Fruit fly (Drosophila melanogaster): ENCODE measurements around the gene RpS12.

Gene RpS12

dm6 chr3L:13022854-13023560 is at the start of gene RpS12:
Gene RpS12, plus strand, starts transcription at chr3L:13023352.
- TF ChIP-seq CG8159 (tag; optimal IDR thresholded peaks at IDR 0.05): peak; percentile 22
- peak; percentile 35 for TF ChIP-seq CG17806 (tag; optimal IDR thresholded peaks at IDR 0.05)
- TF ChIP-seq CG15710 (tag; optimal IDR thresholded peaks at IDR 0.05): peak; percentile 37
- TF ChIP-seq fd96Ca (GFP tag; IDR thresholded peaks at IDR 0.05): no peak; the same call in 2 of the 3 replicates
- peak; percentile 41 for TF ChIP-seq gl (tag; optimal IDR thresholded peaks at IDR 0.05)
- TF ChIP-seq CG14655 (GFP tag; optimal IDR thresholded peaks at IDR 0.05): peak; percentile 45
- no peak for TF ChIP-seq CG10348 (GFP tag; IDR thresholded peaks at IDR 0.05)
- peak; percentile 73 for TF ChIP-seq CG12605 (GFP tag; IDR thresholded peaks at IDR 0.05)
- no peak for TF ChIP-seq D1 (tag; optimal IDR thresholded peaks at IDR 0.05)
- TF ChIP-seq Pif1B (GFP tag; optimal IDR thresholded peaks at IDR 0.05): peak; percentile 27
- TF ChIP-seq CG4496 (GFP tag; IDR thresholded peaks at IDR 0.05): peak; percentile 82
- TF ChIP-seq rn (GFP tag; IDR thresholded peaks at IDR 0.05): peak; percentile 25; the same call in 1 of the 2 replicates
- peak; percentile 27 for TF ChIP-seq CG9948 (tag; optimal IDR thresholded peaks at IDR 0.05)
- TF ChIP-seq CG8301 (tag; optimal IDR thresholded peaks at IDR 0.05): no peak
- peak; percentile 41 for TF ChIP-seq Pif1A (GFP tag; optimal IDR thresholded peaks at IDR 0.05)
- TF ChIP-seq CG32121 (GFP tag; IDR thresholded peaks at IDR 0.05): peak; percentile 15
- TF ChIP-seq CG34367 (tag; optimal IDR thresholded peaks at IDR 0.05): peak; percentile 60
- peak; percentile 16; the same call in 1 of the 2 replicates for TF ChIP-seq Ets98B (GFP tag; IDR thresholded peaks at IDR 0.05)
- peak; percentile 79 for TF ChIP-seq Snoo (tag; optimal IDR thresholded peaks at IDR 0.05)
- TF ChIP-seq EcR (GFP tag; optimal IDR thresholded peaks at IDR 0.05): no peak
- peak; percentile 18 for TF ChIP-seq CG13204 (GFP tag; optimal IDR thresholded peaks at IDR 0.05)

- no peak for TF ChIP-seq CG8159 (tag; optimal IDR thresholded peaks at IDR 0.05)
- TF ChIP-seq Ets98B (GFP tag; IDR thresholded peaks at IDR 0.05): no peak
- TF ChIP-seq CG32121 (GFP tag; IDR thresholded peaks at IDR 0.05): no peak
- no peak for TF ChIP-seq CG9948 (tag; optimal IDR thresholded peaks at IDR 0.05)
- no peak for TF ChIP-seq fd96Ca (GFP tag; IDR thresholded peaks at IDR 0.05)
- no peak for TF ChIP-seq CG10348 (GFP tag; IDR thresholded peaks at IDR 0.05)
- no peak for TF ChIP-seq CG14655 (GFP tag; optimal IDR thresholded peaks at IDR 0.05)
- no peak for TF ChIP-seq gl (tag; optimal IDR thresholded peaks at IDR 0.05)
- no peak for TF ChIP-seq CG34367 (tag; optimal IDR thresholded peaks at IDR 0.05)
- TF ChIP-seq CG4496 (GFP tag; IDR thresholded peaks at IDR 0.05): no peak
- no peak for TF ChIP-seq Pif1A (GFP tag; optimal IDR thresholded peaks at IDR 0.05)
- no peak for TF ChIP-seq CG13204 (GFP tag; optimal IDR thresholded peaks at IDR 0.05)
- no peak for TF ChIP-seq CG8301 (tag; optimal IDR thresholded peaks at IDR 0.05)
- TF ChIP-seq rn (GFP tag; IDR thresholded peaks at IDR 0.05): no peak
These were observed 28.3 kb upstream of the RpS12 start, which contains the start of gene CG11262 for dm6 chr3L:12994835-12995234. Gene CG11262, plus strand, starts transcription at chr3L:12995135.

dm6 chr3L:13006490-13006889 is 16.7 kb upstream of the RpS12 start, which contains the start of gene CG11263:
Gene CG11263, plus strand, starts transcription at chr3L:13006817.
- TF ChIP-seq CG4496 (GFP tag; IDR thresholded peaks at IDR 0.05): peak; percentile 41; the same call in 2 of the 3 replicates
- TF ChIP-seq CG8159 (tag; optimal IDR thresholded peaks at IDR 0.05): no peak
- TF ChIP-seq Pif1A (GFP tag; optimal IDR thresholded peaks at IDR 0.05): no peak
- TF ChIP-seq Ets98B (GFP tag; IDR thresholded peaks at IDR 0.05): peak; percentile 57
- TF ChIP-seq D1 (tag; optimal IDR thresholded peaks at IDR 0.05): peak; percentile 51

- TF ChIP-seq CG14655 (GFP tag; optimal IDR thresholded peaks at IDR 0.05) (no peak), Ets98B (GFP tag; IDR thresholded peaks at IDR 0.05) (no peak), EcR (GFP tag; optimal IDR thresholded peaks at IDR 0.05) (no peak), D1 (tag; optimal IDR thresholded peaks at IDR 0.05) (peak; percentile 32), rn (GFP tag; IDR thresholded peaks at IDR 0.05) (no peak), CG15710 (tag; optimal IDR thresholded peaks at IDR 0.05) (no peak)
These were observed 15.1 kb upstream of the RpS12 start for dm6 chr3L:13007946-13008462.

- TF ChIP-seq CG4496 (GFP tag; IDR thresholded peaks at IDR 0.05) (no peak), Snoo (tag; optimal IDR thresholded peaks at IDR 0.05) (no peak), CG32121 (GFP tag; IDR thresholded peaks at IDR 0.05) (no peak), CG12605 (GFP tag; IDR thresholded peaks at IDR 0.05) (no peak), Pif1B (GFP tag; optimal IDR thresholded peaks at IDR 0.05) (no peak), CG14655 (GFP tag; optimal IDR thresholded peaks at IDR 0.05) (no peak), gl (tag; optimal IDR thresholded peaks at IDR 0.05) (no peak), CG17806 (tag; optimal IDR thresholded peaks at IDR 0.05) (no peak), CG34367 (tag; optimal IDR thresholded peaks at IDR 0.05) (no peak), CG10348 (GFP tag; IDR thresholded peaks at IDR 0.05) (no peak)
These were observed 11.6 kb upstream of the RpS12 start, which contains the start of gene Cul6 for dm6 chr3L:13011511-13011910. Gene Cul6, minus strand, starts transcription at chr3L:13011685.

dm6 chr3L:13014693-13015092 is 8.5 kb upstream of the RpS12 start:
- TF ChIP-seq rn (GFP tag; IDR thresholded peaks at IDR 0.05) (no peak), CG13204 (GFP tag; optimal IDR thresholded peaks at IDR 0.05) (no peak), CG34367 (tag; optimal IDR thresholded peaks at IDR 0.05) (no peak), CG10348 (GFP tag; IDR thresholded peaks at IDR 0.05) (no peak), CG9948 (tag; optimal IDR thresholded peaks at IDR 0.05) (no peak), gl (tag; optimal IDR thresholded peaks at IDR 0.05) (no peak), Pif1A (GFP tag; optimal IDR thresholded peaks at IDR 0.05) (no peak), CG32121 (GFP tag; IDR thresholded peaks at IDR 0.05) (no peak), EcR (GFP tag; optimal IDR thresholded peaks at IDR 0.05) (no peak), CG8159 (tag; optimal IDR thresholded peaks at IDR 0.05) (no peak), CG12605 (GFP tag; IDR thresholded peaks at IDR 0.05) (no peak), CG15710 (tag; optimal IDR thresholded peaks at IDR 0.05) (no peak), D1 (tag; optimal IDR thresholded peaks at IDR 0.05) (no peak), Snoo (tag; optimal IDR thresholded peaks at IDR 0.05) (no peak), CG4496 (GFP tag; IDR thresholded peaks at IDR 0.05) (no peak)

Measured in whole organism, pupa.